Fruit fly (Drosophila melanogaster): ENCODE results near the gene CG45072.

DNA sequence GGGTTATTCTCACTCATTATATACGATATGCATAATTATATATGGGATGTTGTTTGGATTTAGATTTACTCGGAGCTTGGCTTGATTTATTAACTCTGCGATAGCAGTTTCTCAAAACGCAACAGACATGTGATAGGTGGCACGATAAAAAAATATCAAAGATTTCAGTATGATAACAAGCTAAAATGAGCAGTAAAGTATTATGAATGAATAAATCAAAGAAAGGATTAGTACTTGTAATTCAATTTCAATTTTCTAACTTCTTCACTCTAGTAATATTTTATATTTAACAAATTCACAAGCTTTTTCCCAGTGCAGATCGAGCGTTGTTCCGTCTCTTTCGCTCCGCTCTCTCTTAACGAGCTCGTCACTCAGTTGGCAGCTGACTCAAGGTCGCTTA is 38.9 kb downstream of the CG45072 start:
- TF ChIP-seq D1 (tag; optimal IDR thresholded peaks at IDR 0.05) (no peak), gl (tag; optimal IDR thresholded peaks at IDR 0.05) (no peak), EcR (GFP tag; optimal IDR thresholded peaks at IDR 0.05) (no peak), CG34367 (tag; optimal IDR thresholded peaks at IDR 0.05) (no peak), fd96Ca (GFP tag; IDR thresholded peaks at IDR 0.05) (no peak), CG17806 (tag; optimal IDR thresholded peaks at IDR 0.05) (no peak), CG13204 (GFP tag; optimal IDR thresholded peaks at IDR 0.05) (no peak), rn (GFP tag; IDR thresholded peaks at IDR 0.05) (no peak), CG8301 (tag; optimal IDR thresholded peaks at IDR 0.05) (no peak), CG14655 (GFP tag; optimal IDR thresholded peaks at IDR 0.05) (no peak), CG12605 (GFP tag; IDR thresholded peaks at IDR 0.05) (no peak), Ets98B (GFP tag; IDR thresholded peaks at IDR 0.05) (no peak), CG4496 (GFP tag; IDR thresholded peaks at IDR 0.05) (no peak), Snoo (tag; optimal IDR thresholded peaks at IDR 0.05) (no peak)
